Worm (Caenorhabditis elegans): ENCODE data around the gene B0250.8.

The B0250.8 gene

ce11 chrV:20480790-20481189 is 10.5 kb upstream of the B0250.8 start (continued):
- no peak for TF ChIP-seq rec-8 (tag; optimal IDR thresholded peaks at IDR 0.05)
- 0 out of 2 replicates have a peak, but pooled peaks have one; percentile 7 for TF ChIP-seq dox-1 (GFP tag; IDR thresholded peaks at IDR 0.05)
- no peak for TF ChIP-seq him-1 (tag; optimal IDR thresholded peaks at IDR 0.05)
- no peak for TF ChIP-seq ZK185.1 (tag; optimal IDR thresholded peaks at IDR 0.05; ENCODE audit: poor library complexity, severe bottlenecking)
- no peak for TF ChIP-seq F57A8.1 (GFP tag; optimal IDR thresholded peaks at IDR 0.05)
- TF ChIP-seq mes-4 (tag; optimal IDR thresholded peaks at IDR 0.05), result no peak
- TF ChIP-seq lin-26 (GFP tag; IDR thresholded peaks at IDR 0.05), result peak; percentile 51
- TF ChIP-seq ceh-91 (GFP tag; IDR thresholded peaks at IDR 0.05), result no peak
- no peak for TF ChIP-seq zfh-2 (GFP tag; conservative IDR thresholded peaks at IDR 0.05)
- no peak for TF ChIP-seq tbp1 (GFP tag; optimal IDR thresholded peaks at IDR 0.05)
- TF ChIP-seq sea-2 (GFP tag; IDR thresholded peaks at IDR 0.05), result no peak
- no peak for TF ChIP-seq F55B11.4 (tag; optimal IDR thresholded peaks at IDR 0.05; ENCODE audit: borderline replicate concordance, insufficient read depth)
- no peak for TF ChIP-seq cebp-2 (GFP tag; IDR thresholded peaks at IDR 0.05)
- peak; percentile 66 for TF ChIP-seq B0336.3 (GFP tag; IDR thresholded peaks at IDR 0.05)
- TF ChIP-seq nfya-1 (tag; optimal IDR thresholded peaks at IDR 0.05; ENCODE audit: borderline replicate concordance, insufficient read depth), result no peak
- no peak for TF ChIP-seq C06A6.2 (GFP tag; conservative IDR thresholded peaks at IDR 0.05)
- 0 out of 2 replicates have a peak, but pooled peaks have one; percentile 41 for TF ChIP-seq hsf-1 (GFP tag; IDR thresholded peaks at IDR 0.05)
- no peak for TF ChIP-seq snpc-1.3 (tag; optimal IDR thresholded peaks at IDR 0.05; ENCODE audit: insufficient read depth)
- TF ChIP-seq ceh-40 (GFP tag; IDR thresholded peaks at IDR 0.05), result peak; percentile 52; the same call in 1 of the 2 replicates
- TF ChIP-seq Y53F4B.3 (GFP tag; IDR thresholded peaks at IDR 0.05), result no peak
- TF ChIP-seq chd-7 (tag; optimal IDR thresholded peaks at IDR 0.05), result no peak
- TF ChIP-seq somi-1 (GFP tag; optimal IDR thresholded peaks at IDR 0.05), result no peak
- TF ChIP-seq tlf-1 (GFP tag; optimal IDR thresholded peaks at IDR 0.05), result no peak
- no peak for TF ChIP-seq snpc-1.1 (tag; optimal IDR thresholded peaks at IDR 0.05; ENCODE audit: insufficient read depth)
- TF ChIP-seq B0035.1 (tag; optimal IDR thresholded peaks at IDR 0.05), result no peak
- TF ChIP-seq hlh-26 (GFP tag; conservative IDR thresholded peaks at IDR 0.05), result no peak
- peak; percentile 84 for TF ChIP-seq Y53G8AR.9 (GFP tag; conservative IDR thresholded peaks at IDR 0.05)
- TF ChIP-seq let-526 (GFP tag; IDR thresholded peaks at IDR 0.05), result no peak
- no peak for TF ChIP-seq ceh-58 (GFP tag; IDR thresholded peaks at IDR 0.05)
- TF ChIP-seq efl-1 (GFP tag; optimal IDR thresholded peaks at IDR 0.05), result no peak
- TF ChIP-seq F52B5.7 (tag; optimal IDR thresholded peaks at IDR 0.05), result no peak
- no peak for TF ChIP-seq attf-5 (GFP tag; optimal IDR thresholded peaks at IDR 0.05)
- no peak for TF ChIP-seq nhr-90 (tag; optimal IDR thresholded peaks at IDR 0.05)
- no peak for TF ChIP-seq pha-4 (tag; optimal IDR thresholded peaks at IDR 0.05)
- TF ChIP-seq ceh-100 (GFP tag; IDR thresholded peaks at IDR 0.05), result no peak
- TF ChIP-seq F10E7.11 (tag; optimal IDR thresholded peaks at IDR 0.05), result no peak
- TF ChIP-seq rcor-1 (GFP tag; IDR thresholded peaks at IDR 0.05), result peak; percentile 69
- peak; percentile 59; the same call in 1 of the 2 replicates for TF ChIP-seq pbrm-1 (GFP tag; IDR thresholded peaks at IDR 0.05)

DNA sequence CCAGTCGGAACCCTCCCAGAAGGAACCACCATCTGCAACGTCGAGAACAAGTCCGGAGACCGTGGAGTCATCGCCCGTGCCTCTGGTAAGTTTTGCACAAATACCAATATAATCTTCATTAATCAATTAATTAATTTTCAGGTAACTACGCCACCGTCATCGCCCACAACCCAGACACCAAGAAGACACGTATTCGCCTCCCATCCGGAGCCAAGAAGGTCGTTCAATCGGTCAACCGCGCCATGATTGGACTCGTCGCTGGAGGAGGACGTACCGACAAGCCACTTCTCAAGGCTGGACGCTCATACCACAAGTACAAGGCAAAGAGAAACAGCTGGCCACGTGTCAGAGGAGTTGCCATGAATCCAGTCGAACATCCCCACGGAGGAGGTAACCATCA is 9.9 kb upstream of the B0250.8 start:
- peak; percentile 50 for TF ChIP-seq madf-6 (GFP tag; IDR thresholded peaks at IDR 0.05)
